Worm (Caenorhabditis elegans) whole organism, L3 larva: Measurements from ENCODE around the gene M28.8.

ENCODE experiments used
- ceh-9 ChIP-seq: sonication (generic microtip); optimal IDR thresholded peaks from 2 replicates; lab custom pipeline; 2018; ENCODE audit warnings: missing biosample characterization, missing genetic modification characterization
- elt-3 ChIP-seq, 3 experiments: fragments of 150-350 bp in 1 of 3; sonication (generic microtip) in 2 of 3; optimal IDR thresholded peaks; 2 replicates in 2 of 3; 4 replicates in 1 of 3; lab custom pipeline; 2014 to 2017; ENCODE audit warnings: missing biosample characterization in 3 of 3, missing genetic modification characterization in 3 of 3
- mdl-1 ChIP-seq: fragments of 150-350 bp; optimal IDR thresholded peaks from 2 replicates; lab custom pipeline; 2014; ENCODE audit warnings: missing biosample characterization, missing genetic modification characterization
- nhr-237 ChIP-seq: fragments of 150-350 bp; optimal IDR thresholded peaks from 2 replicates; lab custom pipeline; 2014; ENCODE audit warnings: missing biosample characterization, missing genetic modification characterization
- skn-1 ChIP-seq: fragments of 150-350 bp; optimal IDR thresholded peaks from 2 replicates; lab custom pipeline; 2014; ENCODE audit warnings: missing biosample characterization, missing genetic modification characterization
- unc-39 ChIP-seq: sonication (generic microtip); optimal IDR thresholded peaks from 4 replicates; lab custom pipeline; 2017; ENCODE audit warnings: missing biosample characterization, missing genetic modification characterization
- zag-1 ChIP-seq: fragments of 150-350 bp; optimal IDR thresholded peaks from 2 replicates; lab custom pipeline; 2014; ENCODE audit warnings: missing biosample characterization, missing genetic modification characterization

- TF ChIP-seq elt-3 (tag; optimal IDR thresholded peaks at IDR 0.05; lab: Kevin White, UChicago) (no peak), ceh-9 (tag; lab: Kevin White, UChicago) (no peak), mdl-1 (tag; lab: Kevin White, UChicago) (no peak), unc-39 (no peak), skn-1 (tag; lab: Kevin White, UChicago) (no peak), zag-1 (tag; lab: Kevin White, UChicago) (no peak), nhr-237 (tag; lab: Kevin White, UChicago) (no peak)
Measured at ce11 chrII:10605512-10605911, 22.6 kb upstream of the M28.8 start, which contains the start of gene taf-13.
